Fruit fly (Drosophila melanogaster): ENCODE data around the gene Cyp1.

The Cyp1 gene

DNA sequence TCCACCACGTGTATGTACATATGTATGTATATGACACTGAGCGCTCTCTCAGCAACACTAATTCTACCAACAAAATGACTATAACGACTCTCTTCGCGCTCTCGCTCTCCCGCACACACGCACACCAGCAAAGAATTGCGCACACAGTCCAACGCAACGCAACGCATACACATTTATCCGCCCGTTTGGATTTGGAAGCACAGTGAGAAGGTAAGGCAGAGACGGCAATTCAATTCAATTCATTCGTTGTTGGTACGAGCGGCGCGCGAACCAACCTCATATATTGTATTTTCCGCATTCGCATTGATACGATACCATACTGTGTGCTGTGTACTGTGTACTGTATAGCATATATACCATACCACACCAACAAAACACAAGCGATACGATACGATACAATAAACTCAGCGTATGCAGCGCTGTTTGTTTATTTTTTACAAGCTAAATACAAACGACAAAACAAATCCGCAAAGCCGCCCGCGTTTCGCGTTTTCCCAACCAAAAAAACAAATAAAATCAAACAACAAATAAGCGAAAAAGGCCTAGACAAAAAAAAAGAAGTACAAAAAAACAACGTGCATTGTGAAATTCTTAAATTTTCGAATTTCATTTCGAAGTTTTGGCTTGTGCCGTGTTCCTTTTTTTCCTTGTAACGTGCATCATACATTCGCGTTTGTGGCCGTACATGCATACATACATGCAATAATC, 13.4 kb upstream of the Cyp1 start, which contains the start of the genes CG9921 and Dsp1 (continued):
- TF ChIP-seq CG6854 (GFP tag; optimal IDR thresholded peaks at IDR 0.05) (peak; percentile 13), OdsH (GFP tag; optimal IDR thresholded peaks at IDR 0.05) (no peak), Eip93F (GFP tag; optimal IDR thresholded peaks at IDR 0.05) (peak; percentile 10), Eip78C (GFP tag) (peak; percentile 53)

DNA sequence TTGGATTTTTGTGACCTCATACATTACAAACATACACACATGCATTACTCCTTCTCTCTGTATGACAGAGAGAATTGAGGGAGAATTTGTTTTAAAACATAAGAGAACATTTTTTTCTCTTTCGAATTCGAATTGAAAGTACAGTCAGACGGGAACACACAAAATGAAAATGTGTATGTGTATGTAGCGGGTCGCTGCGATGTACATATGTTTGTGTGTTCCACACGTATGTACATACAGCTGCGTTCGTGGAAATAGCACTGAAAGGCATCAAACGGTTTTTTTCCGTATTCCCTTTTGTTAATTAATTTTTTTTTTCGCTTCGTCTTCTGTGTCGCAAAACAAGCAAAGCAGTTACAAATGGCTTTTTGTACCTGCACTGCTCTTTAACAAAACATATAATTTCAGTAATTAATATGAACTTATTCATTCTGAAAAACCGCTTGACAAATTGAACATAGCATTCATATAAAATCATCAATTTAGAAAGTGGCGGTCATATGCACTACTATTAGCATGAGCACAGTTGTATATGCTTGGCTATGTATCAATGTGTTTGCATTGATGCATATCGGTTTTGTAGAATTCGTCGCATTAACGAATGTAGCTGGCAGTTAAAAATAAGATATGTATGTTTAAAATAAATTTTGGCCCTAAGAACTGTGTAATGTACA, 12.6 kb upstream of the Cyp1 start:
- peak; percentile 94 for TF ChIP-seq eg (GFP tag; IDR thresholded peaks at IDR 0.05)
- peak; percentile 95 for TF ChIP-seq fkh (GFP tag; optimal IDR thresholded peaks at IDR 0.05)
- peak; percentile 96 for TF ChIP-seq spab (GFP tag; optimal IDR thresholded peaks at IDR 0.05)
- TF ChIP-seq Lpt (GFP tag; optimal IDR thresholded peaks at IDR 0.05) = peak; percentile 94
- TF ChIP-seq CG4318 (GFP tag; optimal IDR thresholded peaks at IDR 0.05) = peak; percentile 95
- peak; percentile 95 for TF ChIP-seq CG9139 (GFP tag; optimal IDR thresholded peaks at IDR 0.05)
- peak; percentile 98 for TF ChIP-seq esn (GFP tag; optimal IDR thresholded peaks at IDR 0.05)
- TF ChIP-seq salr (GFP tag; optimal IDR thresholded peaks at IDR 0.05) = peak; percentile 91 to 94
- TF ChIP-seq CG32006 (GFP tag; optimal IDR thresholded peaks at IDR 0.05) = peak; percentile 98
- TF ChIP-seq CG8632 (GFP tag; optimal IDR thresholded peaks at IDR 0.05) = peak; percentile 95
- peak; percentile 97 for TF ChIP-seq CG3032 (tag; optimal IDR thresholded peaks at IDR 0.05)
- TF ChIP-seq Gug (GFP tag; IDR thresholded peaks at IDR 0.05) = peak; percentile 92
- TF ChIP-seq CG11294 (GFP tag; IDR thresholded peaks at IDR 0.05) = peak; percentile 92
- TF ChIP-seq dac (GFP tag; optimal IDR thresholded peaks at IDR 0.05) = peak; percentile 97
- TF ChIP-seq CG10669 (GFP tag; optimal IDR thresholded peaks at IDR 0.05) = peak; percentile 98
- peak; percentile 97 for TF ChIP-seq Met (GFP tag; optimal IDR thresholded peaks at IDR 0.05)
- peak; percentile 98 for TF ChIP-seq CG6276 (GFP tag; optimal IDR thresholded peaks at IDR 0.05)
- TF ChIP-seq fd59A (GFP tag; optimal IDR thresholded peaks at IDR 0.05) = peak; percentile 97
- peak; percentile 93 for TF ChIP-seq CG3919 (GFP tag; optimal IDR thresholded peaks at IDR 0.05)
- peak; percentile 97 for TF ChIP-seq Hr4 (GFP tag; optimal IDR thresholded peaks at IDR 0.05)
- peak; percentile 91 for TF ChIP-seq CG6163 (GFP tag; IDR thresholded peaks at IDR 0.05)
- TF ChIP-seq svp (GFP tag) = peak; percentile 98
- peak; percentile 95 for TF ChIP-seq CG16779 (tag; optimal IDR thresholded peaks at IDR 0.05)
- peak; percentile 97 for TF ChIP-seq Eip75B (GFP tag; optimal IDR thresholded peaks at IDR 0.05)
- peak; percentile 94 for TF ChIP-seq achi (GFP tag; optimal IDR thresholded peaks at IDR 0.05)
- TF ChIP-seq vri (GFP tag; optimal IDR thresholded peaks at IDR 0.05) = peak; percentile 91
- TF ChIP-seq cyc (GFP tag; optimal IDR thresholded peaks at IDR 0.05) = peak; percentile 95
- TF ChIP-seq Sox15 (GFP tag; optimal IDR thresholded peaks at IDR 0.05) = peak; percentile 92
- peak; percentile 99 for TF ChIP-seq Eip78C (GFP tag)
- peak; percentile 95 for TF ChIP-seq net (GFP tag; optimal IDR thresholded peaks at IDR 0.05)
- TF ChIP-seq CG8119 (GFP tag; IDR thresholded peaks at IDR 0.05) = peak; percentile 97
- peak; percentile 81 for TF ChIP-seq fd85E (GFP tag; optimal IDR thresholded peaks at IDR 0.05)
- TF ChIP-seq CG7368 (GFP tag; optimal IDR thresholded peaks at IDR 0.05) = peak; percentile 93
- peak; percentile 93 for TF ChIP-seq dsx (GFP tag; optimal IDR thresholded peaks at IDR 0.05; ENCODE audit: poor library complexity, severe bottlenecking)
- TF ChIP-seq CG6792 (GFP tag; optimal IDR thresholded peaks at IDR 0.05) = peak; percentile 94
- TF ChIP-seq ss (GFP tag; optimal IDR thresholded peaks at IDR 0.05) = peak; percentile 95 to 98
- TF ChIP-seq CG8319 (GFP tag; optimal IDR thresholded peaks at IDR 0.05) = peak; percentile 90
- TF ChIP-seq pdm3 (GFP tag; optimal IDR thresholded peaks at IDR 0.05) = peak; percentile 97
- TF ChIP-seq Smox (GFP tag; optimal IDR thresholded peaks at IDR 0.05) = peak; percentile 96
- TF ChIP-seq CG31627 (GFP tag; optimal IDR thresholded peaks at IDR 0.05) = peak; percentile 96
- peak; percentile 90 for TF ChIP-seq CG11762 (GFP tag; optimal IDR thresholded peaks at IDR 0.05; ENCODE audit: insufficient read depth)
- TF ChIP-seq CG15336 (GFP tag; IDR thresholded peaks at IDR 0.05) = peak; percentile 97
- peak; percentile 94 for TF ChIP-seq CG6854 (GFP tag; optimal IDR thresholded peaks at IDR 0.05)
- peak; percentile 94 for TF ChIP-seq acj6 (GFP tag; optimal IDR thresholded peaks at IDR 0.05)
- peak; percentile 95 for TF ChIP-seq OdsH (GFP tag; optimal IDR thresholded peaks at IDR 0.05)
- peak; percentile 95 for TF ChIP-seq CG10631 (GFP tag; optimal IDR thresholded peaks at IDR 0.05)
